Fruit fly (Drosophila melanogaster) whole organism, embryonic: ENCODE measurements around the gene CG14082.

Experiments used
- Atf3 ChIP-seq: fragments of 200-800 bp; sonication (Bioruptor generic); optimal IDR thresholded peaks from 3 replicates; lab custom pipeline; 2016; ENCODE audit warnings: missing biosample characterization, missing genetic modification characterization
- Awh ChIP-seq: fragments of 200-800 bp; sonication (Bioruptor generic); IDR thresholded peaks from 2 replicates; pipeline ENCODE4, ENCODE4 v1.3.6; 2022; ENCODE audit warnings: missing biosample characterization, missing genetic modification characterization
- BtbVII ChIP-seq: fragments of 200-800 bp; sonication (Bioruptor generic); optimal IDR thresholded peaks from 3 replicates; lab custom pipeline; 2017; ENCODE audit warnings: missing biosample characterization, mild to moderate bottlenecking, missing genetic modification characterization
- CG11504 ChIP-seq: fragments of 200-800 bp; sonication (Bioruptor generic); optimal IDR thresholded peaks from 3 replicates; lab custom pipeline; 2019; ENCODE audit warnings: missing biosample characterization, mild to moderate bottlenecking, missing genetic modification characterization, moderate library complexity
- CG12155 ChIP-seq: fragments of 200-800 bp; sonication (Bioruptor generic); optimal IDR thresholded peaks from 3 replicates; lab custom pipeline; 2016; ENCODE audit warnings: missing biosample characterization, missing genetic modification characterization
- CG13123 ChIP-seq: fragments of 200-800 bp; sonication (Bioruptor generic); optimal IDR thresholded peaks from 2 replicates; lab custom pipeline; 2016; ENCODE audit warnings: missing biosample characterization, missing genetic modification characterization
- CG13287 ChIP-seq: fragments of 200-800 bp; sonication (Bioruptor generic); IDR thresholded peaks from 2 replicates; pipeline ENCODE4 v1.3.6; 2022; ENCODE audit warnings: missing biosample characterization, missing genetic modification characterization; ENCODE audit not compliant: partially characterized antibody
- CG13894 ChIP-seq: fragments of 200-800 bp; sonication (Bioruptor generic); optimal IDR thresholded peaks from 3 replicates; lab custom pipeline; 2018; ENCODE audit warnings: missing biosample characterization, mild to moderate bottlenecking, missing genetic modification characterization, moderate library complexity
- CG14441 ChIP-seq: fragments of 200-800 bp; sonication (Bioruptor generic); IDR thresholded peaks from 2 replicates; pipeline ENCODE4 v1.3.6; 2022; ENCODE audit warnings: missing biosample characterization, missing genetic modification characterization
- CG15514 ChIP-seq: fragments of 200-800 bp; sonication (Bioruptor generic); optimal IDR thresholded peaks from 3 replicates; lab custom pipeline; 2017; ENCODE audit warnings: missing biosample characterization, missing genetic modification characterization, mild to moderate bottlenecking, moderate library complexity, missing genetic modification reagents
- CG15696 ChIP-seq: fragments of 200-800 bp; sonication (Bioruptor generic); optimal IDR thresholded peaks from 2 replicates; lab custom pipeline; 2019; ENCODE audit warnings: missing biosample characterization, mild to moderate bottlenecking, missing genetic modification characterization, moderate library complexity
- CG16779 ChIP-seq: fragments of 200-800 bp; sonication (Bioruptor generic); IDR thresholded peaks from 2 replicates; pipeline ENCODE4 v1.3.6; 2022; ENCODE audit warnings: missing biosample characterization, missing genetic modification characterization
- CG16815 ChIP-seq: fragments of 200-800 bp; sonication (Bioruptor generic); optimal IDR thresholded peaks from 3 replicates; lab custom pipeline; 2017; ENCODE audit warnings: missing biosample characterization, mild to moderate bottlenecking, missing genetic modification characterization
- CG17385 ChIP-seq: fragments of 200-800 bp; sonication (Bioruptor generic); optimal IDR thresholded peaks from 3 replicates; lab custom pipeline; 2018; ENCODE audit warnings: missing biosample characterization, mild to moderate bottlenecking, missing genetic modification characterization
- CG17612 ChIP-seq: fragments of 200-800 bp; sonication (Bioruptor generic); IDR thresholded peaks from 2 replicates; pipeline ENCODE4 v1.3.6; 2022; ENCODE audit warnings: missing biosample characterization, missing genetic modification characterization
- CG17802 ChIP-seq: fragments of 200-800 bp; sonication (Bioruptor generic); optimal IDR thresholded peaks from 2 replicates; lab custom pipeline; 2018; ENCODE audit warnings: missing biosample characterization, mild to moderate bottlenecking, missing genetic modification characterization, moderate library complexity
- CG1832 ChIP-seq: fragments of 200-800 bp; sonication (Bioruptor generic); optimal IDR thresholded peaks from 2 replicates; lab custom pipeline; 2017; ENCODE audit warnings: missing biosample characterization, mild to moderate bottlenecking, missing genetic modification characterization, inconsistent platforms
- CG33557 ChIP-seq: fragments of 200-800 bp; sonication (Bioruptor generic); optimal IDR thresholded peaks from 2 replicates; lab custom pipeline; 2019; ENCODE audit warnings: missing biosample characterization, mild to moderate bottlenecking, missing genetic modification characterization, moderate library complexity
- CG34376 ChIP-seq: fragments of 200-800 bp; sonication (Bioruptor generic); optimal IDR thresholded peaks from 2 replicates; lab custom pipeline; 2018; ENCODE audit warnings: missing biosample characterization, mild to moderate bottlenecking, missing genetic modification characterization
- CG4730 ChIP-seq: fragments of 200-800 bp; sonication (Bioruptor generic); IDR thresholded peaks from 2 replicates; pipeline ENCODE4 v1.3.6; 2022; ENCODE audit warnings: missing biosample characterization, missing genetic modification characterization
- CG7556 ChIP-seq: fragments of 200-800 bp; sonication (Bioruptor generic); optimal IDR thresholded peaks from 2 replicates; lab custom pipeline; 2017; ENCODE audit warnings: missing biosample characterization, mild to moderate bottlenecking, missing genetic modification characterization
- CG8765 ChIP-seq: fragments of 200-800 bp; sonication (Bioruptor generic); IDR thresholded peaks from 2 replicates; pipeline ENCODE4 v1.3.6; 2022; ENCODE audit warnings: missing biosample characterization, missing genetic modification characterization
- CG9437 ChIP-seq: fragments of 200-800 bp; sonication (Bioruptor generic); optimal IDR thresholded peaks from 2 replicates; lab custom pipeline; 2018; ENCODE audit warnings: missing biosample characterization, mild to moderate bottlenecking, missing genetic modification characterization
- Camta ChIP-seq: fragments of 200-800 bp; sonication (Bioruptor generic); optimal IDR thresholded peaks from 2 replicates; lab custom pipeline; 2016; ENCODE audit warnings: missing biosample characterization, missing genetic modification characterization
- CkIIα-i1 ChIP-seq: fragments of 200-800 bp; sonication (Bioruptor generic); IDR thresholded peaks from 2 replicates; pipeline ENCODE4 v1.3.6; 2022; ENCODE audit warnings: missing biosample characterization, missing genetic modification characterization
- D19A ChIP-seq: fragments of 200-800 bp; optimal IDR thresholded peaks from 3 replicates; lab custom pipeline; 2019; ENCODE audit warnings: missing biosample characterization, mild to moderate bottlenecking, missing genetic modification characterization, moderate library complexity
- Dll ChIP-seq: fragments of 200-800 bp; sonication (Bioruptor generic); IDR thresholded peaks from 4 replicates; pipeline ENCODE4 v1.3.6; 2022; ENCODE audit warnings: missing biosample characterization, missing genetic modification characterization; ENCODE audit not compliant: partially characterized antibody
- HLH4C ChIP-seq: fragments of 200-800 bp; sonication (Bioruptor generic); IDR thresholded peaks from 3 replicates; pipeline ENCODE4 v1.3.6; 2022; ENCODE audit warnings: missing biosample characterization, missing genetic modification characterization; ENCODE audit not compliant: partially characterized antibody
- Lhr ChIP-seq: fragments of 200-800 bp; sonication (Bioruptor generic); optimal IDR thresholded peaks from 3 replicates; lab custom pipeline; 2017; ENCODE audit warnings: mild to moderate bottlenecking, missing biosample characterization, missing genetic modification reagents, missing genetic modification characterization
- Med ChIP-seq: fragments of 200-800 bp; sonication (Bioruptor generic); peaks from one replicate; lab custom pipeline; 2016; ENCODE audit warnings: missing biosample characterization, missing genetic modification characterization, mild to moderate bottlenecking, inconsistent platforms, moderate library complexity
- Neu2 ChIP-seq: fragments of 200-800 bp; sonication (Bioruptor generic); optimal IDR thresholded peaks from 3 replicates; lab custom pipeline; 2016; ENCODE audit warnings: missing biosample characterization, missing genetic modification characterization, borderline replicate concordance
- Nf-YC ChIP-seq: fragments of 200-800 bp; optimal IDR thresholded peaks from 3 replicates; lab custom pipeline; 2019; ENCODE audit warnings: missing biosample characterization, mild to moderate bottlenecking, missing genetic modification characterization, moderate library complexity
- Ptx1 ChIP-seq: fragments of 200-800 bp; sonication (Bioruptor generic); IDR thresholded peaks from 2 replicates; pipeline ENCODE4 v1.3.6; 2022; ENCODE audit warnings: missing biosample characterization, missing genetic modification characterization
- Rx ChIP-seq: fragments of 200-800 bp; sonication (Bioruptor generic); IDR thresholded peaks from 2 replicates; pipeline ENCODE4 v1.3.6; 2022; ENCODE audit warnings: missing biosample characterization, missing genetic modification characterization
- Ssrp ChIP-seq: fragments of 200-800 bp; sonication (Bioruptor generic); optimal IDR thresholded peaks from 2 replicates; lab custom pipeline; 2018; ENCODE audit warnings: missing biosample characterization, mild to moderate bottlenecking, missing genetic modification characterization, moderate library complexity
- al ChIP-seq: fragments of 200-800 bp; sonication (Bioruptor generic); IDR thresholded peaks from 2 replicates; pipeline ENCODE4 v1.3.6; 2022; ENCODE audit warnings: missing biosample characterization, missing genetic modification characterization
- bsh ChIP-seq, 2 experiments: fragments of 200-800 bp; sonication (Bioruptor generic); optimal IDR thresholded peaks; 2 replicates each; lab custom pipeline; 2017 to 2018; ENCODE audit warnings: mild to moderate bottlenecking in 2 of 2, missing biosample characterization in 2 of 2, missing genetic modification characterization in 2 of 2, moderate library complexity in 1 of 2
- btn ChIP-seq: fragments of 200-800 bp; sonication (Bioruptor generic); optimal IDR thresholded peaks from 2 replicates; lab custom pipeline; 2016; ENCODE audit warnings: missing biosample characterization, missing genetic modification characterization
- corto ChIP-seq: fragments of 200-800 bp; sonication (Bioruptor generic); optimal IDR thresholded peaks from 2 replicates; lab custom pipeline; 2016; ENCODE audit warnings: missing biosample characterization, mild to moderate bottlenecking, missing genetic modification characterization, moderate library complexity
- crol ChIP-seq: fragments of 200-800 bp; sonication (Bioruptor generic); IDR thresholded peaks from 2 replicates; pipeline ENCODE4 v1.3.6; 2022; ENCODE audit warnings: missing biosample characterization, missing genetic modification characterization
- emc ChIP-seq: fragments of 200-800 bp; sonication (Bioruptor generic); optimal IDR thresholded peaks from 2 replicates; lab custom pipeline; 2016; ENCODE audit warnings: missing biosample characterization, missing genetic modification characterization
- gcm ChIP-seq: fragments of 200-800 bp; sonication (Bioruptor generic); optimal IDR thresholded peaks from 2 replicates; lab custom pipeline; 2019; ENCODE audit warnings: missing biosample characterization, mild to moderate bottlenecking, missing genetic modification characterization, moderate library complexity
- lola ChIP-seq, 3 experiments: fragments of >200 bp in 2 of 3; fragments of 200-800 bp in 1 of 3; sonication (Bioruptor generic) in 1 of 3; optimal IDR thresholded peaks; 2 replicates each; lab custom pipeline; 2017 to 2019; ENCODE audit warnings: missing biosample characterization in 3 of 3, missing genetic modification characterization in 3 of 3, mild to moderate bottlenecking in 1 of 3, moderate library complexity in 1 of 3
- pan ChIP-seq, 4 experiments: fragments of >200 bp in 3 of 4; fragments of 200-800 bp in 1 of 4; sonication (Bioruptor generic) in 1 of 4; optimal IDR thresholded peaks in 3 of 4; IDR thresholded peaks in 1 of 4; 2 replicates each; pipeline versions ENCODE4 v1.3.6 to Lab custom; 2017 to 2022; ENCODE audit warnings: missing biosample characterization in 2 of 4, missing genetic modification characterization in 2 of 4, mixed read lengths in 1 of 4
- pita ChIP-seq: fragments of 200-800 bp; sonication (Bioruptor generic); optimal IDR thresholded peaks from 2 replicates; lab custom pipeline; 2017; ENCODE audit warnings: missing biosample characterization, mild to moderate bottlenecking, missing genetic modification characterization
- pum ChIP-seq: fragments of 200-800 bp; sonication (Bioruptor generic); optimal IDR thresholded peaks from 2 replicates; lab custom pipeline; 2016; ENCODE audit warnings: missing biosample characterization, missing genetic modification characterization
- sens ChIP-seq: fragments of 200-800 bp; sonication (Bioruptor generic); peaks from one replicate; lab custom pipeline; 2016; ENCODE audit warnings: missing biosample characterization, missing genetic modification characterization
- stc ChIP-seq: fragments of 200-800 bp; sonication (Bioruptor generic); IDR thresholded peaks from 2 replicates; pipeline ENCODE4 v1.3.6; 2022; ENCODE audit warnings: missing biosample characterization, missing genetic modification characterization
- stwl ChIP-seq: fragments of 200-800 bp; sonication (Bioruptor generic); optimal IDR thresholded peaks from 3 replicates; lab custom pipeline; 2018; ENCODE audit warnings: missing biosample characterization, mild to moderate bottlenecking, missing genetic modification characterization, moderate library complexity
- tio ChIP-seq: fragments of 200-800 bp; sonication (Bioruptor generic); optimal IDR thresholded peaks from 2 replicates; lab custom pipeline; 2017; ENCODE audit warnings: missing biosample characterization, missing genetic modification characterization, inconsistent platforms
- yki ChIP-seq: fragments of >200 bp; optimal IDR thresholded peaks from 3 replicates; lab custom pipeline; 2018

CG14082 gene

dm6 chr3L:19147169-19147568 is 8.4 kb upstream of the CG14082 start (continued):
- TF ChIP-seq corto (GFP tag; lab: Kevin White, UChicago) (no peak), CG34376 (GFP tag; lab: Kevin White, UChicago) (no peak), pum (GFP tag; lab: Kevin White, UChicago) (no peak), CG8765 (GFP tag; lab: Robert Waterston, UW) (no peak), pita (GFP tag; lab: Kevin White, UChicago) (no peak), CG7556 (GFP tag; lab: Kevin White, UChicago) (no peak), Neu2 (GFP tag; lab: Kevin White, UChicago) (no peak), sens (peak; percentile 74), yki (lab: Kevin White, UChicago) (no peak), CG15696 (tag; lab: Kevin White, UChicago) (no peak), al (GFP tag; lab: Robert Waterston, UW) (no peak), CG17612 (no peak), Atf3 (GFP tag; lab: Kevin White, UChicago) (no peak), Nf-YC (tag; lab: Kevin White, UChicago) (no peak), CG16815 (no peak), gcm (GFP tag; lab: Kevin White, UChicago) (peak; percentile 14), CG4730 (GFP tag; lab: Robert Waterston, UW) (no peak), btn (GFP tag; lab: Kevin White, UChicago) (no peak), CG13287 (no peak), Med (GFP tag; lab: Kevin White, UChicago) (peak; percentile 49), stwl (tag; lab: Kevin White, UChicago) (no peak), Ptx1 (no peak), Awh (no peak), CG9437 (GFP tag; lab: Kevin White, UChicago) (no peak), Lhr (GFP tag; lab: Kevin White, UChicago) (no peak), CG12155 (no peak), HLH4C (GFP tag; lab: Robert Waterston, UW) (no peak), tio (no peak), Rx (no peak), CG15514 (GFP tag; lab: Kevin White, UChicago) (no peak), CG17802 (tag; lab: Kevin White, UChicago) (no peak), stc (no peak), pan (optimal IDR thresholded peaks at IDR 0.05; lab: Kevin White, UChicago) (no peak), pan (GFP tag; optimal IDR thresholded peaks at IDR 0.05 in 1 of 2, IDR thresholded peaks at IDR 0.05 in 1 of 2) (no peak), Ssrp (peak; percentile 2), CG14441 (GFP tag; lab: Robert Waterston, UW) (no peak), CG13894 (no peak), Dll (GFP tag; lab: Robert Waterston, UW) (no peak), CG1832 (GFP tag; lab: Kevin White, UChicago) (no peak), Camta (no peak), CG11504 (peak; percentile 30), bsh (GFP tag; optimal IDR thresholded peaks at IDR 0.05; lab: Kevin White, UChicago) (peak in 1 of 2 experiments; percentile 18), BtbVII (no peak), CG17385 (GFP tag; lab: Kevin White, UChicago) (no peak), CG16779 (GFP tag; lab: Robert Waterston, UW) (no peak), crol (GFP tag; lab: Robert Waterston, UW) (no peak), D19A (tag; lab: Kevin White, UChicago) (peak; percentile 3), CG33557 (no peak), emc (GFP tag; lab: Kevin White, UChicago) (no peak), CkIIα-i1 (GFP tag; lab: Robert Waterston, UW) (no peak), CG13123 (GFP tag; lab: Kevin White, UChicago) (no peak), lola (GFP tag; optimal IDR thresholded peaks at IDR 0.05; lab: Kevin White, UChicago) (peak in 1 of 3 experiments; percentile 6)
